Worm (Caenorhabditis elegans): ENCODE data around the gene twk-43.

twk-43 gene

ce11 chrV:13390936-13391335 lies 44.9 kb downstream of the twk-43 start:
- TF ChIP-seq ham-2 (GFP tag; optimal IDR thresholded peaks at IDR 0.05), result peak; percentile 22
- peak; percentile 16 for TF ChIP-seq lsy-2 (tag; optimal IDR thresholded peaks at IDR 0.05)
- TF ChIP-seq unc-39 (tag; optimal IDR thresholded peaks at IDR 0.05), result no peak

- TF ChIP-seq mep-1 (tag; optimal IDR thresholded peaks at IDR 0.05) (no peak), unc-120 (tag; optimal IDR thresholded peaks at IDR 0.05; ENCODE audit: poor library complexity, severe bottlenecking) (peak; percentile 26), ces-1 (GFP tag; optimal IDR thresholded peaks at IDR 0.05) (peak; percentile 97), elt-1 (tag; optimal IDR thresholded peaks at IDR 0.05; ENCODE audit: borderline replicate concordance, insufficient read depth) (no peak), unc-62 (GFP tag; optimal IDR thresholded peaks at IDR 0.05) (no peak), blmp-1 (tag; optimal IDR thresholded peaks at IDR 0.05) (peak; percentile 88), pha-4 (tag; optimal IDR thresholded peaks at IDR 0.05) (no peak), nhr-76 (tag; optimal IDR thresholded peaks at IDR 0.05) (no peak)
Observed at ce11 chrV:13391378-13392258, 45.5 kb downstream of the twk-43 start, which contains the start of gene somi-1. somi-1 (minus strand) TSS chrV:13391395.

- TF ChIP-seq unc-39 (tag; optimal IDR thresholded peaks at IDR 0.05), result no peak
- TF ChIP-seq zip-8 (tag; optimal IDR thresholded peaks at IDR 0.05), result peak; percentile 8
- peak; percentile 52 for TF ChIP-seq M03D4.4 (tag; optimal IDR thresholded peaks at IDR 0.05)
- no peak for TF ChIP-seq snpc-4 (tag; optimal IDR thresholded peaks at IDR 0.05)
- peak; percentile 19 for TF ChIP-seq drap-1 (GFP tag; optimal IDR thresholded peaks at IDR 0.05)
- TF ChIP-seq ces-1 (GFP tag; optimal IDR thresholded peaks at IDR 0.05), result peak; percentile 12
- TF ChIP-seq unc-120 (tag; optimal IDR thresholded peaks at IDR 0.05; ENCODE audit: poor library complexity, severe bottlenecking), result peak; percentile 91
- TF ChIP-seq pha-4 (tag; optimal IDR thresholded peaks at IDR 0.05), result no peak
- peak; percentile 46 for TF ChIP-seq sptf-1 (tag; optimal IDR thresholded peaks at IDR 0.05)
- no peak for TF ChIP-seq ztf-11 (tag; optimal IDR thresholded peaks at IDR 0.05)
- peak; percentile 17 for TF ChIP-seq unc-62 (GFP tag; optimal IDR thresholded peaks at IDR 0.05)
- TF ChIP-seq elt-1 (tag; optimal IDR thresholded peaks at IDR 0.05; ENCODE audit: borderline replicate concordance, insufficient read depth), result peak; percentile 32
- peak; percentile 86 for TF ChIP-seq hlh-1 (tag; optimal IDR thresholded peaks at IDR 0.05)
- TF ChIP-seq cnd-1 (tag; optimal IDR thresholded peaks at IDR 0.05), result peak; percentile 42
- TF ChIP-seq flh-1 (GFP tag; optimal IDR thresholded peaks at IDR 0.05), result peak; percentile 39
- peak; percentile 61 for TF ChIP-seq ham-2 (GFP tag; optimal IDR thresholded peaks at IDR 0.05)
- TF ChIP-seq nhr-76 (tag; optimal IDR thresholded peaks at IDR 0.05), result no peak
Observed at ce11 chrV:13393333-13393803, 47.3 kb downstream of the twk-43 start.

- TF ChIP-seq unc-62 (GFP tag; optimal IDR thresholded peaks at IDR 0.05) (peak; percentile 64), ceh-39 (tag; optimal IDR thresholded peaks at IDR 0.05) (no peak), ces-1 (GFP tag; optimal IDR thresholded peaks at IDR 0.05) (peak; percentile 12), drap-1 (GFP tag; optimal IDR thresholded peaks at IDR 0.05) (no peak), unc-120 (tag; optimal IDR thresholded peaks at IDR 0.05; ENCODE audit: poor library complexity, severe bottlenecking) (no peak), flh-1 (GFP tag; optimal IDR thresholded peaks at IDR 0.05) (no peak), nhr-237 (tag; optimal IDR thresholded peaks at IDR 0.05) (no peak), sptf-1 (tag; optimal IDR thresholded peaks at IDR 0.05) (peak; percentile 2)
Observed at ce11 chrV:13394968-13395367, 48.9 kb downstream of the twk-43 start.

ce11 chrV:13396426-13396825 lies 50.3 kb downstream of the twk-43 start:
- no peak for TF ChIP-seq elt-3 (tag; optimal IDR thresholded peaks at IDR 0.05)
- TF ChIP-seq cnd-1 (tag; optimal IDR thresholded peaks at IDR 0.05), result peak; percentile 49
- TF ChIP-seq unc-120 (tag; optimal IDR thresholded peaks at IDR 0.05; ENCODE audit: poor library complexity, severe bottlenecking), result peak; percentile 66
- TF ChIP-seq M03D4.4 (tag; optimal IDR thresholded peaks at IDR 0.05), result peak; percentile 66
- peak; percentile 51 for TF ChIP-seq drap-1 (GFP tag; optimal IDR thresholded peaks at IDR 0.05)
- peak; percentile 45 for TF ChIP-seq tbx-8 (GFP tag; optimal IDR thresholded peaks at IDR 0.05)
- TF ChIP-seq ham-2 (GFP tag; optimal IDR thresholded peaks at IDR 0.05), result peak; percentile 27
- TF ChIP-seq ceh-43 (GFP tag; optimal IDR thresholded peaks at IDR 0.05), result no peak
- no peak for TF ChIP-seq lin-32 (GFP tag; optimal IDR thresholded peaks at IDR 0.05)
- no peak for TF ChIP-seq ztf-11 (tag; optimal IDR thresholded peaks at IDR 0.05)
- peak; percentile 74 for TF ChIP-seq mls-2 (tag; optimal IDR thresholded peaks at IDR 0.05)
- peak; percentile 55 for TF ChIP-seq mep-1 (tag; optimal IDR thresholded peaks at IDR 0.05)
- TF ChIP-seq sptf-1 (tag; optimal IDR thresholded peaks at IDR 0.05), result peak; percentile 81
- peak; percentile 15 for TF ChIP-seq unc-62 (GFP tag; optimal IDR thresholded peaks at IDR 0.05)
- peak; percentile 74 for TF ChIP-seq ces-1 (GFP tag; optimal IDR thresholded peaks at IDR 0.05)
- TF ChIP-seq nhr-2 (tag; optimal IDR thresholded peaks at IDR 0.05), result peak; percentile 48
- TF ChIP-seq elt-1 (tag; optimal IDR thresholded peaks at IDR 0.05; ENCODE audit: borderline replicate concordance, insufficient read depth), result no peak
- TF ChIP-seq lin-13 (tag; optimal IDR thresholded peaks at IDR 0.05), result no peak
- TF ChIP-seq snpc-4 (tag; optimal IDR thresholded peaks at IDR 0.05), result no peak
- TF ChIP-seq blmp-1 (tag; optimal IDR thresholded peaks at IDR 0.05), result no peak
- peak; percentile 55 for TF ChIP-seq hlh-1 (tag; optimal IDR thresholded peaks at IDR 0.05)

Measured in whole organism, mixed stage, embryonic.